Worm (Caenorhabditis elegans) whole organism, midembryonic: ENCODE measurements around the gene srh-247.

Experiments used
- T22C8.4 ChIP-seq: fragments of 200-800 bp; sonication (Bioruptor generic); IDR thresholded peaks from 2 replicates; pipeline ENCODE4 v1.3.6; 2022; ENCODE audit warnings: missing genetic modification characterization, missing compliant biosample characterization
- cog-1 ChIP-seq: sonication (generic microtip); optimal IDR thresholded peaks from 2 replicates; lab custom pipeline; 2016; ENCODE audit warnings: missing genetic modification characterization, missing compliant biosample characterization
- flt-1 ChIP-seq: fragments of 200-800 bp; sonication (Bioruptor generic); IDR thresholded peaks from 2 replicates; pipeline ENCODE4 v1.3.6; 2022; ENCODE audit warnings: missing genetic modification characterization, missing compliant biosample characterization
- klf-2 ChIP-seq: fragments of 200-800 bp; sonication (Bioruptor generic); conservative IDR thresholded peaks from 2 replicates; pipeline ENCODE4 v1.3.6; 2022; ENCODE audit warnings: missing genetic modification reagents, missing genetic modification characterization, missing compliant biosample characterization
- med-1 ChIP-seq: sonication (generic microtip); optimal IDR thresholded peaks from 2 replicates; lab custom pipeline; 2017; ENCODE audit warnings: missing genetic modification characterization, mild to moderate bottlenecking, missing compliant biosample characterization, antibody characterized with exemption, missing genetic modification reagents; ENCODE audit not compliant: insufficient read depth
- ref-1 ChIP-seq: fragments of 200-800 bp; sonication (Bioruptor generic); conservative IDR thresholded peaks from 2 replicates; pipeline ENCODE4 v1.3.6; 2022; ENCODE audit warnings: missing genetic modification reagents, missing genetic modification characterization, missing compliant biosample characterization
- tab-1 ChIP-seq: fragments of 200-800 bp; sonication (Bioruptor generic); IDR thresholded peaks from 2 replicates; pipeline ENCODE4 v1.3.6; 2022; ENCODE audit warnings: missing genetic modification characterization, missing compliant biosample characterization
- ztf-23 ChIP-seq: fragments of 200-800 bp; sonication (Bioruptor generic); IDR thresholded peaks from 2 replicates; pipeline ENCODE4 v1.3.6; 2022; ENCODE audit warnings: missing genetic modification reagents, missing genetic modification characterization, missing compliant biosample characterization
- ztf-29 ChIP-seq: fragments of 200-800 bp; sonication (Bioruptor generic); IDR thresholded peaks from 2 replicates; pipeline ENCODE4 v1.3.6; 2022; ENCODE audit warnings: missing genetic modification reagents, missing genetic modification characterization, missing compliant biosample characterization

srh-247 gene

ce11 chrV:2891927-2892326, 42.0 kb downstream of the srh-247 start, which contains the start of gene F37B4.15:
Gene F37B4.15, plus strand, starts transcription at chrV:2892227.
- no peak for TF ChIP-seq ztf-23 (GFP tag; lab: Robert Waterston, UW)
- TF ChIP-seq ztf-29 (GFP tag; lab: Robert Waterston, UW), result no peak
- TF ChIP-seq med-1 (GFP tag; lab: Kevin White, UChicago), result no peak
- TF ChIP-seq flt-1 (GFP tag; lab: Robert Waterston, UW), result no peak
- TF ChIP-seq klf-2 (GFP tag; lab: Robert Waterston, UW), result no peak
- no peak for TF ChIP-seq T22C8.4
- TF ChIP-seq cog-1, result no peak
- TF ChIP-seq ref-1 (GFP tag; lab: Robert Waterston, UW), result no peak
- TF ChIP-seq tab-1 (GFP tag; lab: Robert Waterston, UW), result no peak

- TF ChIP-seq T22C8.4, result no peak
- no peak for TF ChIP-seq ztf-29 (GFP tag; lab: Robert Waterston, UW)
- no peak for TF ChIP-seq cog-1
- no peak for TF ChIP-seq ref-1 (GFP tag; lab: Robert Waterston, UW)
- no peak for TF ChIP-seq med-1 (GFP tag; lab: Kevin White, UChicago)
- TF ChIP-seq klf-2 (GFP tag; lab: Robert Waterston, UW), result no peak
- no peak for TF ChIP-seq flt-1 (GFP tag; lab: Robert Waterston, UW)
- no peak for TF ChIP-seq ztf-23 (GFP tag; lab: Robert Waterston, UW)
- TF ChIP-seq tab-1 (GFP tag; lab: Robert Waterston, UW), result no peak
Observed at ce11 chrV:2888681-2889080, 45.3 kb downstream of the srh-247 start, which contains the start of gene srw-4. Gene srw-4, minus strand, starts transcription at chrV:2888781.

ce11 chrV:2888265-2888664, 45.7 kb downstream of the srh-247 start:
- TF ChIP-seq ztf-23 (GFP tag; lab: Robert Waterston, UW), result no peak
- TF ChIP-seq ref-1 (GFP tag; lab: Robert Waterston, UW), result no peak
- TF ChIP-seq T22C8.4, result no peak
- TF ChIP-seq med-1 (GFP tag; lab: Kevin White, UChicago), result no peak
- no peak for TF ChIP-seq ztf-29 (GFP tag; lab: Robert Waterston, UW)
- TF ChIP-seq klf-2 (GFP tag; lab: Robert Waterston, UW), result no peak
- TF ChIP-seq flt-1 (GFP tag; lab: Robert Waterston, UW), result no peak
- no peak for TF ChIP-seq cog-1
- TF ChIP-seq tab-1 (GFP tag; lab: Robert Waterston, UW), result no peak

- TF ChIP-seq med-1 (GFP tag; lab: Kevin White, UChicago), result no peak
- TF ChIP-seq cog-1, result no peak
- TF ChIP-seq klf-2 (GFP tag; lab: Robert Waterston, UW), result no peak
- TF ChIP-seq ztf-23 (GFP tag; lab: Robert Waterston, UW), result no peak
- no peak for TF ChIP-seq ztf-29 (GFP tag; lab: Robert Waterston, UW)
- no peak for TF ChIP-seq flt-1 (GFP tag; lab: Robert Waterston, UW)
- no peak for TF ChIP-seq ref-1 (GFP tag; lab: Robert Waterston, UW)
- TF ChIP-seq T22C8.4, result no peak
- TF ChIP-seq tab-1 (GFP tag; lab: Robert Waterston, UW), result no peak
Observed at ce11 chrV:2884411-2884810, 49.6 kb downstream of the srh-247 start, which contains the start of gene sre-24. Gene sre-24, plus strand, starts transcription at chrV:2884711.
